Fruit fly (Drosophila melanogaster) whole organism, embryonic: Measurements from ENCODE around the gene Trf.

Experiments used
- Atf6 ChIP-seq: fragments of 200-800 bp; sonication (Bioruptor generic); IDR thresholded peaks from 2 replicates; pipeline ENCODE4 v1.3.6; 2022; ENCODE audit warnings: missing biosample characterization, missing genetic modification characterization
- Bgb ChIP-seq: fragments of 200-800 bp; sonication (Bioruptor generic); IDR thresholded peaks from 2 replicates; pipeline ENCODE4 v1.3.6; 2022; ENCODE audit warnings: missing biosample characterization, missing genetic modification characterization; ENCODE audit not compliant: partially characterized antibody
- CG11695 ChIP-seq: fragments of 200-800 bp; sonication (Bioruptor generic); IDR thresholded peaks from 3 replicates; pipeline ENCODE4 v1.3.6; 2022; ENCODE audit warnings: missing biosample characterization, missing genetic modification characterization
- CG12155 ChIP-seq: fragments of 200-800 bp; sonication (Bioruptor generic); optimal IDR thresholded peaks from 3 replicates; lab custom pipeline; 2016; ENCODE audit warnings: missing biosample characterization, missing genetic modification characterization
- CG1233 ChIP-seq: fragments of 200-800 bp; sonication (Bioruptor generic); optimal IDR thresholded peaks from 4 replicates; lab custom pipeline; 2018; ENCODE audit warnings: missing biosample characterization, mild to moderate bottlenecking, missing genetic modification characterization
- CG12744 ChIP-seq: fragments of 200-800 bp; sonication (Bioruptor generic); optimal IDR thresholded peaks from 2 replicates; lab custom pipeline; 2016; ENCODE audit warnings: missing biosample characterization, missing genetic modification characterization
- CG13123 ChIP-seq: fragments of 200-800 bp; sonication (Bioruptor generic); optimal IDR thresholded peaks from 2 replicates; lab custom pipeline; 2016; ENCODE audit warnings: missing biosample characterization, missing genetic modification characterization
- CG1529 ChIP-seq: fragments of 200-800 bp; sonication (Bioruptor generic); optimal IDR thresholded peaks from 3 replicates; lab custom pipeline; 2018; ENCODE audit warnings: missing biosample characterization, missing genetic modification characterization
- CG16779 ChIP-seq: fragments of 200-800 bp; sonication (Bioruptor generic); IDR thresholded peaks from 2 replicates; pipeline ENCODE4 v1.3.6; 2022; ENCODE audit warnings: missing biosample characterization, missing genetic modification characterization
- CG16813 ChIP-seq: fragments of 200-800 bp; sonication (Bioruptor generic); IDR thresholded peaks from 3 replicates; pipeline ENCODE4 v1.3.6; 2022; ENCODE audit warnings: missing biosample characterization, missing genetic modification characterization; ENCODE audit not compliant: partially characterized antibody
- CG17328 ChIP-seq: fragments of 200-800 bp; sonication (Bioruptor generic); IDR thresholded peaks from 2 replicates; pipeline ENCODE4 v1.3.6; 2022; ENCODE audit warnings: missing biosample characterization, missing genetic modification characterization
- CG17612 ChIP-seq: fragments of 200-800 bp; sonication (Bioruptor generic); IDR thresholded peaks from 2 replicates; pipeline ENCODE4 v1.3.6; 2022; ENCODE audit warnings: missing biosample characterization, missing genetic modification characterization
- CG17802 ChIP-seq: fragments of 200-800 bp; sonication (Bioruptor generic); optimal IDR thresholded peaks from 2 replicates; lab custom pipeline; 2018; ENCODE audit warnings: missing biosample characterization, mild to moderate bottlenecking, missing genetic modification characterization, moderate library complexity
- CG1792 ChIP-seq: fragments of 200-800 bp; sonication (Bioruptor generic); optimal IDR thresholded peaks from 2 replicates; lab custom pipeline; 2016; ENCODE audit warnings: missing biosample characterization, missing genetic modification characterization
- CG1832 ChIP-seq: fragments of 200-800 bp; sonication (Bioruptor generic); optimal IDR thresholded peaks from 2 replicates; lab custom pipeline; 2017; ENCODE audit warnings: missing biosample characterization, mild to moderate bottlenecking, missing genetic modification characterization, inconsistent platforms
- CG32767 ChIP-seq: fragments of 200-800 bp; sonication (Bioruptor generic); IDR thresholded peaks from 2 replicates; pipeline ENCODE4 v1.3.6; 2022; ENCODE audit warnings: missing biosample characterization, missing genetic modification characterization
- CG3407 ChIP-seq: fragments of 200-800 bp; sonication (Bioruptor generic); optimal IDR thresholded peaks from 2 replicates; lab custom pipeline; 2018; ENCODE audit warnings: missing biosample characterization, mild to moderate bottlenecking, missing genetic modification characterization
- CG3726 ChIP-seq: fragments of 200-800 bp; sonication (Bioruptor generic); IDR thresholded peaks from 3 replicates; pipeline ENCODE4, ENCODE4 v1.3.6; 2022; ENCODE audit warnings: missing biosample characterization, missing genetic modification characterization
- CG4282 ChIP-seq: fragments of 200-800 bp; sonication (Bioruptor generic); optimal IDR thresholded peaks from 2 replicates; lab custom pipeline; 2016; ENCODE audit warnings: missing biosample characterization, missing genetic modification characterization
- CG7271 ChIP-seq: fragments of 200-800 bp; sonication (Bioruptor generic); optimal IDR thresholded peaks from 2 replicates; lab custom pipeline; 2018; ENCODE audit warnings: missing biosample characterization, mild to moderate bottlenecking, missing genetic modification characterization, moderate library complexity
- CG7786 ChIP-seq: fragments of 200-800 bp; sonication (Bioruptor generic); optimal IDR thresholded peaks from 2 replicates; lab custom pipeline; 2016; ENCODE audit warnings: missing biosample characterization, missing genetic modification characterization
- CG8388 ChIP-seq: fragments of 200-800 bp; sonication (Bioruptor generic); optimal IDR thresholded peaks from 2 replicates; lab custom pipeline; 2019; ENCODE audit warnings: missing biosample characterization, mild to moderate bottlenecking, missing genetic modification characterization, moderate library complexity
- CG8944 ChIP-seq: fragments of 200-800 bp; sonication (Bioruptor generic); optimal IDR thresholded peaks from 3 replicates; lab custom pipeline; 2016; ENCODE audit warnings: missing biosample characterization, missing genetic modification characterization
- CG9437 ChIP-seq: fragments of 200-800 bp; sonication (Bioruptor generic); optimal IDR thresholded peaks from 2 replicates; lab custom pipeline; 2018; ENCODE audit warnings: missing biosample characterization, mild to moderate bottlenecking, missing genetic modification characterization
- Dip2 ChIP-seq: fragments of 200-800 bp; sonication (Bioruptor generic); IDR thresholded peaks from 2 replicates; pipeline ENCODE4 v1.3.6; 2022; ENCODE audit warnings: missing biosample characterization, missing genetic modification characterization
- Fer2 ChIP-seq: fragments of 200-800 bp; sonication (Bioruptor generic); optimal IDR thresholded peaks from 2 replicates; lab custom pipeline; 2018; ENCODE audit warnings: missing biosample characterization, mild to moderate bottlenecking, missing genetic modification characterization, moderate library complexity
- HLH4C ChIP-seq: fragments of 200-800 bp; sonication (Bioruptor generic); IDR thresholded peaks from 3 replicates; pipeline ENCODE4 v1.3.6; 2022; ENCODE audit warnings: missing biosample characterization, missing genetic modification characterization; ENCODE audit not compliant: partially characterized antibody
- Hr39 ChIP-seq: fragments of >200 bp; optimal IDR thresholded peaks from 2 replicates; lab custom pipeline; 2017
- MBD-R2 ChIP-seq: fragments of 200-800 bp; sonication (Bioruptor generic); IDR thresholded peaks from 2 replicates; pipeline ENCODE4 v1.3.6; 2022; ENCODE audit warnings: missing biosample characterization, missing genetic modification characterization
- Mad ChIP-seq: fragments of 200-800 bp; sonication (Bioruptor generic); optimal IDR thresholded peaks from 2 replicates; lab custom pipeline; 2016; ENCODE audit warnings: missing biosample characterization, missing genetic modification characterization
- NK7.1 ChIP-seq: fragments of 200-800 bp; sonication (Bioruptor generic); optimal IDR thresholded peaks from 3 replicates; lab custom pipeline; 2016; ENCODE audit warnings: missing biosample characterization, missing genetic modification characterization
- Rfx ChIP-seq: fragments of 200-800 bp; sonication (Bioruptor generic); IDR thresholded peaks from 2 replicates; pipeline ENCODE4 v1.3.6; 2022; ENCODE audit warnings: missing biosample characterization, missing genetic modification characterization
- Scr ChIP-seq: fragments of 200-800 bp; sonication (Bioruptor generic); IDR thresholded peaks from 2 replicates; pipeline ENCODE4 v1.3.6; 2022; ENCODE audit warnings: missing biosample characterization, missing genetic modification characterization; ENCODE audit not compliant: partially characterized antibody
- Sox102F ChIP-seq: fragments of 200-800 bp; sonication (Bioruptor generic); optimal IDR thresholded peaks from 2 replicates; lab custom pipeline; 2018; ENCODE audit warnings: missing biosample characterization, mild to moderate bottlenecking, missing genetic modification characterization, moderate library complexity
- TFAM ChIP-seq: fragments of 200-800 bp; sonication (Bioruptor generic); optimal IDR thresholded peaks from 2 replicates; lab custom pipeline; 2017; ENCODE audit warnings: missing biosample characterization, missing genetic modification characterization, inconsistent platforms
- aop ChIP-seq: fragments of 200-800 bp; sonication (Bioruptor generic); IDR thresholded peaks from 2 replicates; pipeline ENCODE4 v1.3.6; 2022; ENCODE audit warnings: missing biosample characterization, missing genetic modification characterization
- bsh ChIP-seq, 2 experiments: fragments of 200-800 bp; sonication (Bioruptor generic); optimal IDR thresholded peaks; 2 replicates each; lab custom pipeline; 2017 to 2018; ENCODE audit warnings: mild to moderate bottlenecking in 2 of 2, missing biosample characterization in 2 of 2, missing genetic modification characterization in 2 of 2, moderate library complexity in 1 of 2
- chm ChIP-seq: fragments of 200-800 bp; sonication (Bioruptor generic); IDR thresholded peaks from 2 replicates; pipeline ENCODE4 v1.3.6; 2022; ENCODE audit warnings: missing biosample characterization, missing genetic modification characterization
- corto ChIP-seq: fragments of 200-800 bp; sonication (Bioruptor generic); optimal IDR thresholded peaks from 2 replicates; lab custom pipeline; 2016; ENCODE audit warnings: missing biosample characterization, mild to moderate bottlenecking, missing genetic modification characterization, moderate library complexity
- cwo ChIP-seq: fragments of 200-800 bp; sonication (Bioruptor generic); optimal IDR thresholded peaks from 3 replicates; lab custom pipeline; 2017; ENCODE audit warnings: missing biosample characterization, missing genetic modification characterization, mild to moderate bottlenecking, moderate library complexity, missing genetic modification reagents
- ems ChIP-seq: fragments of 200-800 bp; sonication (Bioruptor generic); optimal IDR thresholded peaks from 3 replicates; lab custom pipeline; 2016; ENCODE audit warnings: missing biosample characterization, missing genetic modification characterization
- ewg ChIP-seq: fragments of 200-800 bp; sonication (Bioruptor generic); optimal IDR thresholded peaks from 3 replicates; lab custom pipeline; 2017; ENCODE audit warnings: mild to moderate bottlenecking, missing biosample characterization, missing genetic modification reagents, missing genetic modification characterization
- grn ChIP-seq: fragments of 200-800 bp; sonication (Bioruptor generic); optimal IDR thresholded peaks from 3 replicates; lab custom pipeline; 2017; ENCODE audit warnings: missing biosample characterization, missing genetic modification characterization
- gro ChIP-seq: fragments of 200-800 bp; sonication (Bioruptor generic); optimal IDR thresholded peaks from 2 replicates; lab custom pipeline; 2016; ENCODE audit warnings: missing biosample characterization, missing genetic modification characterization
- lov ChIP-seq, 2 experiments: fragments of 200-800 bp in 1 of 2; fragments of >200 bp in 1 of 2; sonication (Bioruptor generic) in 1 of 2; IDR thresholded peaks in 1 of 2; optimal IDR thresholded peaks in 1 of 2; 2 replicates in 1 of 2; 3 replicates in 1 of 2; pipeline versions ENCODE4 v1.3.6 to Lab custom; 2017 to 2022; ENCODE audit warnings: missing biosample characterization in 1 of 2, missing genetic modification characterization in 1 of 2
- mam ChIP-seq: fragments of 200-800 bp; sonication (Bioruptor generic); optimal IDR thresholded peaks from 3 replicates; lab custom pipeline; 2016; ENCODE audit warnings: missing biosample characterization, missing genetic modification characterization
- odd ChIP-seq: fragments of 200-800 bp; sonication (Bioruptor generic); optimal IDR thresholded peaks from 2 replicates; lab custom pipeline; 2017; ENCODE audit warnings: missing biosample characterization, mild to moderate bottlenecking, missing genetic modification characterization
- pzg ChIP-seq: fragments of 200-800 bp; sonication (Bioruptor generic); optimal IDR thresholded peaks from 3 replicates; lab custom pipeline; 2018; ENCODE audit warnings: missing biosample characterization, mild to moderate bottlenecking, missing genetic modification characterization, moderate library complexity
- stc ChIP-seq: fragments of 200-800 bp; sonication (Bioruptor generic); IDR thresholded peaks from 2 replicates; pipeline ENCODE4 v1.3.6; 2022; ENCODE audit warnings: missing biosample characterization, missing genetic modification characterization

The Trf gene

DNA sequence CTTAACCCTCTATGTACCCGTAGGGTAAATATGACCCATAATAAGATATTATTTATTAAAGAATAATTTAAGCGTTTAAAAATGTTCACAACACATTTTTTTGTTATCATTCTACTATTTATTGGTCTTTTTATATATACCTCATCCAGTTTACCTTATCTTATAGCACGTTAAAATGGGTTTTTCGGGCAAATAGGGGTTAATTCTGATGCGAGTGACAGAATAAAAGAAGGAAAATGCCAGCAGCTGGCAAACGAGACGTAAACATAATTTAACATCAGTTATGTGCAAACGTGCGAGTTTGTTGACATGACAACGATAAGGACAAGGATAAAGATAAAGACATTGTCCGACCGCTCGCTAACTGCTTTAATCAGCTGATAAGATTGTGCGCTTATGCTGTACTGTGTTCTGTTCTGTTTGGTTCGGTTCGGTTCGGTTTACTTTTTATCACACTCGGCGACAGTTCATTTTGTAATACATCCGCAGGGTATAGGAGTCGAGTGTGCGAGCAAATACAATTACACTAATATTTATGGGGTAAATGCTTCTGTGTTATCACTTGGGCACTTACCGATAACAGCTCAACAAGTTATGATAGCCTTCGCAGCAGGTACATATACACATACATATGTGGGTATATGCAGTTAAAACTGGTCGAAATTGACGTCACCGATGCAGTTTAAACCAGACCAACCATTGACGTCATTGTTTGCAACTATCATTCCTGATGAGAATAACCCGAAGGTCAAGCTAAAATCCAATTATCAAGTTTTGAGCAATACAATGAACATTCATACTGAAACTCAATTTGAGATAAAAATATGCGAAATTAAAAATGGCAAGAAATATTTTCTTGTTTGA, 28.0 kb downstream of the Trf start (continued):
- peak; percentile 81 for TF ChIP-seq grn (GFP tag; lab: Kevin White, UChicago)
- no peak for TF ChIP-seq CG1792 (GFP tag; lab: Kevin White, UChicago)
- no peak for TF ChIP-seq CG32767
- no peak for TF ChIP-seq CG3726
- no peak for TF ChIP-seq CG11695 (GFP tag; lab: Robert Waterston, UW)
- TF ChIP-seq CG17612 (GFP tag; lab: Robert Waterston, UW): 0 out of 2 replicates have a peak, but pooled peaks have one; percentile 25
- no peak for TF ChIP-seq NK7.1 (GFP tag; lab: Kevin White, UChicago)
- no peak for TF ChIP-seq corto (GFP tag; lab: Kevin White, UChicago)
- no peak; the same call in 1 of the 2 replicates for TF ChIP-seq CG17328 (GFP tag; lab: Robert Waterston, UW)
- no peak for TF ChIP-seq CG8388
- TF ChIP-seq HLH4C (GFP tag; lab: Robert Waterston, UW): no peak
- TF ChIP-seq TFAM (GFP tag; lab: Kevin White, UChicago): no peak
- TF ChIP-seq ewg (GFP tag; lab: Kevin White, UChicago): no peak
- no peak for TF ChIP-seq stc (GFP tag; lab: Robert Waterston, UW)
- no peak for TF ChIP-seq Atf6
- TF ChIP-seq CG9437 (GFP tag; lab: Kevin White, UChicago): no peak
- no peak for TF ChIP-seq chm (GFP tag; lab: Robert Waterston, UW)
- TF ChIP-seq CG16779 (GFP tag; lab: Robert Waterston, UW): no peak
- TF ChIP-seq MBD-R2 (GFP tag; lab: Robert Waterston, UW): no peak
- TF ChIP-seq Bgb (GFP tag; lab: Robert Waterston, UW): no peak
- no peak for TF ChIP-seq CG7271
- no peak for TF ChIP-seq pzg (GFP tag; lab: Kevin White, UChicago)
- no peak for TF ChIP-seq CG17802 (tag; lab: Kevin White, UChicago)
- TF ChIP-seq mam (GFP tag; lab: Kevin White, UChicago): no peak
- no peak for TF ChIP-seq CG1233 (GFP tag; lab: Kevin White, UChicago)
- TF ChIP-seq ems: no peak
- no peak for TF ChIP-seq CG16813 (GFP tag; lab: Robert Waterston, UW)
- TF ChIP-seq cwo: peak; percentile 76
- TF ChIP-seq odd (GFP tag; lab: Kevin White, UChicago): peak; percentile 32
- TF ChIP-seq CG7786 (GFP tag; lab: Kevin White, UChicago): no peak
- no peak for TF ChIP-seq CG1832 (GFP tag; lab: Kevin White, UChicago)
- no peak for TF ChIP-seq Dip2 (GFP tag; lab: Robert Waterston, UW)
- no peak for TF ChIP-seq CG3407
- TF ChIP-seq CG4282 (GFP tag; lab: Kevin White, UChicago): no peak
- TF ChIP-seq aop (GFP tag; lab: Robert Waterston, UW): no peak
- no peak for TF ChIP-seq CG1529 (GFP tag; lab: Kevin White, UChicago)
- no peak for TF ChIP-seq Sox102F (GFP tag; lab: Kevin White, UChicago)
- TF ChIP-seq CG8944 (GFP tag; lab: Kevin White, UChicago): no peak
- TF ChIP-seq Mad: no peak
- TF ChIP-seq Hr39: no peak
- no peak for TF ChIP-seq CG13123 (GFP tag; lab: Kevin White, UChicago)
- no peak for TF ChIP-seq bsh (GFP tag; optimal IDR thresholded peaks at IDR 0.05; lab: Kevin White, UChicago)
- no peak for TF ChIP-seq lov (optimal IDR thresholded peaks at IDR 0.05; lab: Kevin White, UChicago)
- no peak for TF ChIP-seq lov (GFP tag; IDR thresholded peaks at IDR 0.05; lab: Robert Waterston, UW)
- no peak for TF ChIP-seq CG12744 (GFP tag; lab: Kevin White, UChicago)
- TF ChIP-seq Rfx (GFP tag; lab: Robert Waterston, UW): no peak
- TF ChIP-seq gro: peak; percentile 53
- no peak for TF ChIP-seq CG12155 (GFP tag; lab: Kevin White, UChicago)
- TF ChIP-seq Fer2 (tag; lab: Kevin White, UChicago): no peak
- TF ChIP-seq Scr (GFP tag; lab: Robert Waterston, UW): no peak
